Fruit fly (Drosophila melanogaster) whole organism, wandering third instar larva: ENCODE data around the gene Nprl3.
A peak's percentile ranks its signal among the peaks of the same experiment; 100 is the strongest.

Experiments used
- Abd-B ChIP-seq: fragments of >200 bp; optimal IDR thresholded peaks from 2 replicates; lab custom pipeline; 2017; ENCODE audit warnings: missing biosample characterization, missing genetic modification characterization
- CG32264 ChIP-seq: fragments of 200-800 bp; sonication (Bioruptor generic); optimal IDR thresholded peaks from 2 replicates; lab custom pipeline; 2016; ENCODE audit warnings: missing biosample characterization, missing genetic modification characterization
- CG9705 ChIP-seq: fragments of 200-800 bp; sonication (Bioruptor generic); optimal IDR thresholded peaks from 2 replicates; lab custom pipeline; 2018; ENCODE audit warnings: missing biosample characterization, mild to moderate bottlenecking, missing genetic modification characterization
- CrebA ChIP-seq: fragments of 200-800 bp; sonication (Bioruptor generic); optimal IDR thresholded peaks from 2 replicates; lab custom pipeline; 2016; ENCODE audit warnings: missing biosample characterization, mild to moderate bottlenecking, missing genetic modification characterization, borderline replicate concordance
- Dfd ChIP-seq: fragments of >200 bp; optimal IDR thresholded peaks from 2 replicates; lab custom pipeline; 2017; ENCODE audit warnings: missing biosample characterization, missing genetic modification characterization
- Dif ChIP-seq: fragments of 200-275, 200-300 bp; sonication (Bioruptor generic); optimal IDR thresholded peaks from 2 replicates; lab custom pipeline; 2018; ENCODE audit warnings: missing biosample characterization, missing genetic modification characterization; ENCODE audit not compliant: partially characterized antibody
- GATAd ChIP-seq: sonication (Bioruptor generic); optimal IDR thresholded peaks from 2 replicates; lab custom pipeline; 2016; ENCODE audit warnings: missing biosample characterization, missing genetic modification characterization
- HLH106 ChIP-seq: fragments of 200-800 bp; optimal IDR thresholded peaks from 3 replicates; lab custom pipeline; 2019; ENCODE audit warnings: missing biosample characterization, mild to moderate bottlenecking, missing genetic modification characterization, moderate library complexity
- Hnf4 ChIP-seq: fragments of 200-800 bp; sonication (Bioruptor generic); optimal IDR thresholded peaks from 2 replicates; lab custom pipeline; 2016; ENCODE audit warnings: missing biosample characterization, mild to moderate bottlenecking, missing genetic modification characterization
- Hr78 ChIP-seq: fragments of >200 bp; optimal IDR thresholded peaks from 2 replicates; lab custom pipeline; 2017; ENCODE audit warnings: missing biosample characterization, missing genetic modification characterization
- Hr83 ChIP-seq: fragments of 200-300 bp; sonication (Bioruptor generic); optimal IDR thresholded peaks from 2 replicates; lab custom pipeline; 2016; ENCODE audit warnings: missing biosample characterization, mild to moderate bottlenecking, missing genetic modification characterization, moderate library complexity; ENCODE audit not compliant: poor library complexity, severe bottlenecking
- Jra ChIP-seq: sonication (Bioruptor generic); optimal IDR thresholded peaks from 2 replicates; lab custom pipeline; 2016; ENCODE audit warnings: missing biosample characterization, missing genetic modification characterization
- Mio ChIP-seq: sonication (Bioruptor generic); optimal IDR thresholded peaks from 2 replicates; lab custom pipeline; 2016; ENCODE audit warnings: missing biosample characterization, missing genetic modification characterization
- Myc ChIP-seq: fragments of >200 bp; optimal IDR thresholded peaks from 2 replicates; lab custom pipeline; 2017
- N ChIP-seq: fragments of >200 bp; optimal IDR thresholded peaks from 2 replicates; lab custom pipeline; 2018; ENCODE audit warnings: missing biosample characterization, missing external identifiers, missing genetic modification characterization
- OdsH ChIP-seq: fragments of 200-800 bp; sonication (Bioruptor generic); optimal IDR thresholded peaks from 2 replicates; lab custom pipeline; 2016; ENCODE audit warnings: missing biosample characterization, mild to moderate bottlenecking, missing genetic modification characterization
- Rel ChIP-seq, 2 experiments: fragments of 200-800 bp; sonication (Bioruptor generic) in 1 of 2; optimal IDR thresholded peaks; 2 replicates in 1 of 2; 3 replicates in 1 of 2; lab custom pipeline; 2016 to 2019; ENCODE audit warnings: mild to moderate bottlenecking in 2 of 2, missing biosample characterization in 2 of 2, missing genetic modification characterization in 2 of 2, moderate library complexity in 1 of 2
- Sp1 ChIP-seq: fragments of 200-800 bp; sonication (Bioruptor generic); optimal IDR thresholded peaks from 3 replicates; lab custom pipeline; 2019; ENCODE audit warnings: missing biosample characterization, mild to moderate bottlenecking, missing genetic modification characterization, moderate library complexity
- Vsx2 ChIP-seq: fragments of 200-300, 225-300 bp; sonication (Bioruptor generic); optimal IDR thresholded peaks from 2 replicates; lab custom pipeline; 2018; ENCODE audit warnings: missing biosample characterization, missing genetic modification characterization; ENCODE audit not compliant: partially characterized antibody
- br ChIP-seq: fragments of 200-800 bp; sonication (Bioruptor generic); optimal IDR thresholded peaks from 2 replicates; lab custom pipeline; 2016; ENCODE audit warnings: missing biosample characterization, missing genetic modification characterization
- brk ChIP-seq: fragments of 200-800 bp; sonication (Bioruptor generic); optimal IDR thresholded peaks from 2 replicates; lab custom pipeline; 2016; ENCODE audit warnings: missing biosample characterization, mild to moderate bottlenecking, missing genetic modification characterization
- dl ChIP-seq, 2 experiments: fragments of 175-275, 200-275 bp in 1 of 2; fragments of 200-275 bp in 1 of 2; sonication (Bioruptor generic); optimal IDR thresholded peaks; lab custom pipeline; 2018; ENCODE audit warnings: mild to moderate bottlenecking in 2 of 2, missing biosample characterization in 2 of 2, missing genetic modification characterization in 2 of 2, moderate library complexity in 2 of 2; ENCODE audit not compliant: partially characterized antibody in 2 of 2, insufficient read depth in 1 of 2
- dmrt93B ChIP-seq: fragments of 200-800 bp; sonication (Bioruptor generic); optimal IDR thresholded peaks from 2 replicates; lab custom pipeline; 2018; ENCODE audit warnings: missing biosample characterization, mild to moderate bottlenecking, missing genetic modification characterization
- dsf ChIP-seq: sonication (Bioruptor generic); optimal IDR thresholded peaks from 2 replicates; lab custom pipeline; 2016; ENCODE audit warnings: missing biosample characterization, missing genetic modification characterization, borderline replicate concordance
- ey ChIP-seq: fragments of 200-800 bp; sonication (Bioruptor generic); optimal IDR thresholded peaks from 2 replicates; lab custom pipeline; 2016; ENCODE audit warnings: missing biosample characterization, missing genetic modification characterization
- foxo ChIP-seq, 2 experiments: fragments of 200-800 bp; sonication (Bioruptor generic); optimal IDR thresholded peaks; 2 replicates in 1 of 2; 3 replicates in 1 of 2; lab custom pipeline; 2016 to 2017; ENCODE audit warnings: missing biosample characterization in 2 of 2, missing genetic modification characterization in 2 of 2
- fru ChIP-seq: fragments of 200-800 bp; sonication (Bioruptor generic); optimal IDR thresholded peaks from 3 replicates; lab custom pipeline; 2016; ENCODE audit warnings: missing biosample characterization, mild to moderate bottlenecking, missing genetic modification characterization
- h ChIP-seq: fragments of 200-800 bp; sonication (Bioruptor generic); optimal IDR thresholded peaks from 3 replicates; lab custom pipeline; 2016; ENCODE audit warnings: missing biosample characterization, mild to moderate bottlenecking, missing genetic modification characterization
- jim ChIP-seq: fragments of 175-275, 200-325 bp; sonication (Bioruptor generic); optimal IDR thresholded peaks from 2 replicates; lab custom pipeline; 2016; ENCODE audit warnings: missing biosample characterization, mild to moderate bottlenecking, missing genetic modification characterization
- lola ChIP-seq: fragments of >200 bp; optimal IDR thresholded peaks from 2 replicates; lab custom pipeline; 2017; ENCODE audit warnings: missing biosample characterization, missing genetic modification characterization
- pan ChIP-seq: fragments of >200 bp; optimal IDR thresholded peaks from 2 replicates; lab custom pipeline; 2017
- psq ChIP-seq: fragments of 200-800 bp; sonication (Bioruptor generic); optimal IDR thresholded peaks from 3 replicates; lab custom pipeline; 2017; ENCODE audit warnings: missing biosample characterization, mild to moderate bottlenecking, missing genetic modification characterization, moderate library complexity
- rgr ChIP-seq: fragments of 200-800 bp; sonication (Bioruptor generic); optimal IDR thresholded peaks from 3 replicates; lab custom pipeline; 2016; ENCODE audit warnings: missing biosample characterization, mild to moderate bottlenecking, missing genetic modification characterization
- sage ChIP-seq: fragments of 200-800 bp; sonication (Bioruptor generic); optimal IDR thresholded peaks from 2 replicates; lab custom pipeline; 2016; ENCODE audit warnings: missing biosample characterization, mild to moderate bottlenecking, missing genetic modification characterization
- sv ChIP-seq: fragments of 200-800 bp; sonication (Bioruptor generic); optimal IDR thresholded peaks from 3 replicates; lab custom pipeline; 2016; ENCODE audit warnings: missing biosample characterization, missing genetic modification characterization
- tai ChIP-seq: sonication (Bioruptor generic); optimal IDR thresholded peaks from 2 replicates; lab custom pipeline; 2016; ENCODE audit warnings: missing biosample characterization, missing genetic modification characterization
- usp ChIP-seq: fragments of >200 bp; optimal IDR thresholded peaks from 2 replicates; lab custom pipeline; 2017; ENCODE audit warnings: missing biosample characterization, missing genetic modification characterization
- woc ChIP-seq: sonication (Bioruptor generic); optimal IDR thresholded peaks from 2 replicates; lab custom pipeline; 2016; ENCODE audit warnings: missing biosample characterization, mild to moderate bottlenecking, missing genetic modification characterization

Nprl3 gene

dm6 chr3L:14049620-14050253 lies 48.1 kb upstream of the Nprl3 start, which contains the start of gene Neurl4:
TSS of gene Neurl4 (minus strand) at chr3L:14049892.
- TF ChIP-seq Dif (GFP tag; lab: Kevin White, UChicago) (no peak), ey (peak; percentile 66), HLH106 (tag; lab: Kevin White, UChicago) (peak; percentile 77), CG9705 (GFP tag; lab: Kevin White, UChicago) (peak; percentile 3), OdsH (peak; percentile 66), Rel (GFP tag; optimal IDR thresholded peaks at IDR 0.05; lab: Kevin White, UChicago) (no peak), Rel (tag; optimal IDR thresholded peaks at IDR 0.05; lab: Kevin White, UChicago) (peak; percentile 42), psq (GFP tag; lab: Kevin White, UChicago) (peak; percentile 51), GATAd (GFP tag; lab: Kevin White, UChicago) (peak; percentile 35), sv (GFP tag; lab: Kevin White, UChicago) (no peak)

- TF ChIP-seq dl (GFP tag; optimal IDR thresholded peaks at IDR 0.05; lab: Kevin White, UChicago; ENCODE audit: insufficient read depth in 1 of 2, partially characterized antibody in 2 of 2) = peak in 1 of 2 experiments; percentile 68
- TF ChIP-seq Vsx2 (GFP tag; lab: Kevin White, UChicago) = peak; percentile 56
- TF ChIP-seq OdsH = peak; percentile 1
- peak; percentile 21 for TF ChIP-seq h (GFP tag; lab: Kevin White, UChicago)
- TF ChIP-seq sage (GFP tag; lab: Kevin White, UChicago) = peak; percentile 62
- TF ChIP-seq ey = no peak
- TF ChIP-seq CG32264 (GFP tag; lab: Kevin White, UChicago) = peak; percentile 29
- no peak for TF ChIP-seq N (GFP tag; lab: Kevin White, UChicago)
- TF ChIP-seq Rel (GFP tag; optimal IDR thresholded peaks at IDR 0.05; lab: Kevin White, UChicago) = no peak
- peak; percentile 78 for TF ChIP-seq Rel (tag; optimal IDR thresholded peaks at IDR 0.05; lab: Kevin White, UChicago)
- no peak for TF ChIP-seq rgr
- peak; percentile 39 for TF ChIP-seq psq (GFP tag; lab: Kevin White, UChicago)
- peak in 1 of 2 experiments; percentile 18 for TF ChIP-seq foxo (GFP tag; optimal IDR thresholded peaks at IDR 0.05; lab: Kevin White, UChicago)
- peak; percentile 75 for TF ChIP-seq Dif (GFP tag; lab: Kevin White, UChicago)
These were observed 36.3 kb upstream of the Nprl3 start for dm6 chr3L:14037655-14038644.

DNA sequence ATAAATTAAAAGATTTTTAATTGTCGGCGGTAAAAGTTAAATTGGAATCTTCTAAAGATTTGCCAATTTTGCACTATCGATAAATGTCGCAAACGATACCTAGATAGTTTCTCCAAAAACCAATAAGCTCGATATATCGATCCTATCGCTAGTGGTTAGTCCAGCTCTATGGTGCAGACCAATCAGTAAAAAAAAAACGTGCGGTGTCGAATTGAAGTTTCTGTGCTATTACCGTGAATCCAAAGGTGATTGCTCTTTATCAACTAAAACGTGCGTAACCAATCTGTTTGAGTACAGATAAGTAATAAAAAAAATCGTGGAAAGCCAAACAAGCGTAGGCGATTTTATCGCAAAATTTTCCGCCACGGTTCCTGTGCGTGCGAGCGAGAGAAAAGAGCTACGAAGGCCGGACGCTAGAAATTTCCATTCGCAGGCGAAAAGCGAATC lies 35.2 kb upstream of the Nprl3 start, which contains the start of gene Hsp110:
Hsp110 (plus strand) TSS at position 153 of the 447 bp plus-strand sequence.
- TF ChIP-seq foxo (GFP tag; optimal IDR thresholded peaks at IDR 0.05; lab: Kevin White, UChicago) = peak in 1 of 2 experiments; percentile 6
- peak; percentile 31 for TF ChIP-seq br
- no peak for TF ChIP-seq CG9705 (GFP tag; lab: Kevin White, UChicago)
- peak; percentile 51 for TF ChIP-seq jim (GFP tag; lab: Kevin White, UChicago)
- no peak for TF ChIP-seq dmrt93B (GFP tag; lab: Kevin White, UChicago)
- TF ChIP-seq h (GFP tag; lab: Kevin White, UChicago) = peak; percentile 28
- TF ChIP-seq Hr78 (GFP tag; lab: Kevin White, UChicago) = no peak
- TF ChIP-seq HLH106 (tag; lab: Kevin White, UChicago) = no peak
- TF ChIP-seq Abd-B = no peak
- peak; percentile 7 for TF ChIP-seq woc (GFP tag; lab: Kevin White, UChicago)
- peak; percentile 72 for TF ChIP-seq sage (GFP tag; lab: Kevin White, UChicago)
- no peak for TF ChIP-seq Mio (GFP tag; lab: Kevin White, UChicago)
- TF ChIP-seq Hr83 (GFP tag; lab: Kevin White, UChicago) = peak; percentile 67
- peak; percentile 62 for TF ChIP-seq rgr
- no peak for TF ChIP-seq Myc (lab: Kevin White, UChicago)
- peak; percentile 21 for TF ChIP-seq OdsH
- TF ChIP-seq psq (GFP tag; lab: Kevin White, UChicago) = no peak
- TF ChIP-seq usp (GFP tag; lab: Kevin White, UChicago) = no peak
- peak; percentile 39 for TF ChIP-seq Sp1 (GFP tag; lab: Kevin White, UChicago)
- peak; percentile 7 for TF ChIP-seq CG32264 (GFP tag; lab: Kevin White, UChicago)
- TF ChIP-seq Dfd (GFP tag; lab: Kevin White, UChicago) = no peak
- TF ChIP-seq Jra (GFP tag; lab: Kevin White, UChicago) = peak; percentile 66
- no peak for TF ChIP-seq pan (lab: Kevin White, UChicago)
- TF ChIP-seq Hnf4 (GFP tag; lab: Kevin White, UChicago) = peak; percentile 83
- TF ChIP-seq sv (GFP tag; lab: Kevin White, UChicago) = no peak
- TF ChIP-seq fru = no peak
- no peak for TF ChIP-seq Rel (GFP tag; optimal IDR thresholded peaks at IDR 0.05; lab: Kevin White, UChicago)
- TF ChIP-seq Rel (tag; optimal IDR thresholded peaks at IDR 0.05; lab: Kevin White, UChicago) = peak; percentile 30
- TF ChIP-seq N (GFP tag; lab: Kevin White, UChicago) = no peak
- TF ChIP-seq lola (GFP tag; lab: Kevin White, UChicago) = no peak
- TF ChIP-seq Dif (GFP tag; lab: Kevin White, UChicago) = no peak
- no peak for TF ChIP-seq CrebA (GFP tag; lab: Kevin White, UChicago)
- no peak for TF ChIP-seq Vsx2 (GFP tag; lab: Kevin White, UChicago)
- TF ChIP-seq brk = no peak
- no peak for TF ChIP-seq tai
- TF ChIP-seq dsf (GFP tag; lab: Kevin White, UChicago) = peak; percentile 33
- peak; percentile 18 for TF ChIP-seq GATAd (GFP tag; lab: Kevin White, UChicago)
- TF ChIP-seq dl (GFP tag; optimal IDR thresholded peaks at IDR 0.05; lab: Kevin White, UChicago; ENCODE audit: insufficient read depth in 1 of 2, partially characterized antibody in 2 of 2) = no peak
